Fruit fly (Drosophila melanogaster) whole organism, embryonic: ENCODE results near the gene CG13074.

ENCODE experiments used
- Atf-2 ChIP-seq: fragments of 200-800 bp; sonication (Bioruptor generic); optimal IDR thresholded peaks from 2 replicates; lab custom pipeline; 2016; ENCODE audit warnings: missing biosample characterization, missing genetic modification characterization
- Bteb2 ChIP-seq: fragments of 200-800 bp; sonication (Bioruptor generic); optimal IDR thresholded peaks from 2 replicates; lab custom pipeline; 2016; ENCODE audit warnings: missing biosample characterization, missing genetic modification characterization
- CG13624 ChIP-seq: fragments of 200-800 bp; sonication (Bioruptor generic); optimal IDR thresholded peaks from 2 replicates; lab custom pipeline; 2016; ENCODE audit warnings: missing biosample characterization, missing genetic modification characterization
- CG13894 ChIP-seq: fragments of 200-800 bp; sonication (Bioruptor generic); optimal IDR thresholded peaks from 3 replicates; lab custom pipeline; 2018; ENCODE audit warnings: missing biosample characterization, mild to moderate bottlenecking, missing genetic modification characterization, moderate library complexity
- CG15073 ChIP-seq: fragments of 200-800 bp; sonication (Bioruptor generic); optimal IDR thresholded peaks from 2 replicates; lab custom pipeline; 2016; ENCODE audit warnings: missing biosample characterization, missing genetic modification characterization
- CG1603 ChIP-seq: fragments of 200-800 bp; sonication (Bioruptor generic); optimal IDR thresholded peaks from 2 replicates; lab custom pipeline; 2019; ENCODE audit warnings: missing biosample characterization, mild to moderate bottlenecking, missing genetic modification characterization, moderate library complexity
- CG2116 ChIP-seq: fragments of 200-800 bp; sonication (Bioruptor generic); optimal IDR thresholded peaks from 3 replicates; lab custom pipeline; 2018; ENCODE audit warnings: missing biosample characterization, mild to moderate bottlenecking, missing genetic modification characterization
- CG2678 ChIP-seq: fragments of 200-800 bp; sonication (Bioruptor generic); optimal IDR thresholded peaks from 3 replicates; lab custom pipeline; 2019; ENCODE audit warnings: missing biosample characterization, mild to moderate bottlenecking, missing genetic modification characterization, moderate library complexity
- CG2712 ChIP-seq: fragments of 200-800 bp; optimal IDR thresholded peaks from 3 replicates; lab custom pipeline; 2019; ENCODE audit warnings: missing biosample characterization, mild to moderate bottlenecking, missing genetic modification characterization, moderate library complexity
- CG30431 ChIP-seq: fragments of 200-800 bp; sonication (Bioruptor generic); optimal IDR thresholded peaks from 2 replicates; lab custom pipeline; 2017; ENCODE audit warnings: missing biosample characterization, missing genetic modification characterization
- CG33213 ChIP-seq: fragments of 200-800 bp; sonication (Bioruptor generic); optimal IDR thresholded peaks from 3 replicates; lab custom pipeline; 2016; ENCODE audit warnings: missing biosample characterization, missing genetic modification characterization
- CG34376 ChIP-seq: fragments of 200-800 bp; sonication (Bioruptor generic); optimal IDR thresholded peaks from 2 replicates; lab custom pipeline; 2018; ENCODE audit warnings: missing biosample characterization, mild to moderate bottlenecking, missing genetic modification characterization
- CG6765 ChIP-seq: fragments of 200-800 bp; sonication (Bioruptor generic); optimal IDR thresholded peaks from 3 replicates; lab custom pipeline; 2017; ENCODE audit warnings: missing biosample characterization, mild to moderate bottlenecking, missing genetic modification characterization
- CG7839 ChIP-seq: fragments of 200-800 bp; sonication (Bioruptor generic); optimal IDR thresholded peaks from 3 replicates; lab custom pipeline; 2018; ENCODE audit warnings: missing biosample characterization, mild to moderate bottlenecking, missing genetic modification characterization, moderate library complexity
- CG7928 ChIP-seq: fragments of 200-800 bp; sonication (Bioruptor generic); optimal IDR thresholded peaks from 2 replicates; lab custom pipeline; 2017; ENCODE audit warnings: missing biosample characterization, mild to moderate bottlenecking, missing genetic modification characterization
- CG8290 ChIP-seq, 3 experiments: fragments of 200-800 bp; sonication (Bioruptor generic); optimal IDR thresholded peaks; 2 replicates each; lab custom pipeline; 2016 to 2019; ENCODE audit warnings: missing biosample characterization in 3 of 3, missing genetic modification characterization in 3 of 3, mild to moderate bottlenecking in 2 of 3, moderate library complexity in 1 of 3
- CG8924 ChIP-seq: fragments of 200-800 bp; optimal IDR thresholded peaks from 3 replicates; lab custom pipeline; 2019; ENCODE audit warnings: missing biosample characterization, mild to moderate bottlenecking, missing genetic modification characterization, moderate library complexity
- D19A ChIP-seq: fragments of 200-800 bp; optimal IDR thresholded peaks from 3 replicates; lab custom pipeline; 2019; ENCODE audit warnings: missing biosample characterization, mild to moderate bottlenecking, missing genetic modification characterization, moderate library complexity
- Dad ChIP-seq: fragments of 200-800 bp; sonication (Bioruptor generic); optimal IDR thresholded peaks from 3 replicates; lab custom pipeline; 2016; ENCODE audit warnings: missing biosample characterization, missing genetic modification characterization
- Doc3 ChIP-seq: fragments of 200-800 bp; sonication (Bioruptor generic); IDR thresholded peaks from 3 replicates; pipeline ENCODE4 v1.3.6; 2022; ENCODE audit warnings: missing biosample characterization, missing genetic modification characterization; ENCODE audit not compliant: partially characterized antibody
- Dref ChIP-seq: fragments of 200-800 bp; sonication (Bioruptor generic); IDR thresholded peaks from 2 replicates; pipeline ENCODE4 v1.3.6; 2022; ENCODE audit warnings: missing biosample characterization, missing genetic modification characterization
- E2f2 ChIP-seq: fragments of 200-800 bp; sonication (Bioruptor generic); IDR thresholded peaks from 2 replicates; pipeline ENCODE4 v1.3.6; 2022; ENCODE audit warnings: missing biosample characterization, missing genetic modification characterization
- Ets97D ChIP-seq: fragments of 200-800 bp; sonication (Bioruptor generic); optimal IDR thresholded peaks from 3 replicates; lab custom pipeline; 2016; ENCODE audit warnings: missing biosample characterization, missing genetic modification characterization
- Fer3 ChIP-seq: fragments of 200-800 bp; sonication (Bioruptor generic); optimal IDR thresholded peaks from 2 replicates; lab custom pipeline; 2018; ENCODE audit warnings: missing biosample characterization, mild to moderate bottlenecking, missing genetic modification characterization, moderate library complexity
- H2.0 ChIP-seq: fragments of 200-800 bp; sonication (Bioruptor generic); IDR thresholded peaks from 2 replicates; pipeline ENCODE4 v1.3.6; 2022; ENCODE audit warnings: missing biosample characterization, missing genetic modification characterization
- HLH4C ChIP-seq: fragments of 200-800 bp; sonication (Bioruptor generic); IDR thresholded peaks from 3 replicates; pipeline ENCODE4 v1.3.6; 2022; ENCODE audit warnings: missing biosample characterization, missing genetic modification characterization; ENCODE audit not compliant: partially characterized antibody
- Med ChIP-seq: fragments of 200-800 bp; sonication (Bioruptor generic); peaks from one replicate; lab custom pipeline; 2016; ENCODE audit warnings: missing biosample characterization, missing genetic modification characterization, mild to moderate bottlenecking, inconsistent platforms, moderate library complexity
- Myb ChIP-seq: fragments of 200-800 bp; sonication (Bioruptor generic); optimal IDR thresholded peaks from 2 replicates; lab custom pipeline; 2016; ENCODE audit warnings: missing biosample characterization, missing genetic modification characterization
- Nf-YB ChIP-seq: fragments of 200-800 bp; sonication (Bioruptor generic); optimal IDR thresholded peaks from 3 replicates; lab custom pipeline; 2019; ENCODE audit warnings: missing biosample characterization, mild to moderate bottlenecking, missing genetic modification characterization, moderate library complexity
- Nf-YC ChIP-seq: fragments of 200-800 bp; optimal IDR thresholded peaks from 3 replicates; lab custom pipeline; 2019; ENCODE audit warnings: missing biosample characterization, mild to moderate bottlenecking, missing genetic modification characterization, moderate library complexity
- PHDP ChIP-seq: fragments of 200-800 bp; sonication (Bioruptor generic); optimal IDR thresholded peaks from 3 replicates; lab custom pipeline; 2018; ENCODE audit warnings: missing biosample characterization, mild to moderate bottlenecking, missing genetic modification characterization, moderate library complexity
- Ptx1 ChIP-seq: fragments of 200-800 bp; sonication (Bioruptor generic); IDR thresholded peaks from 2 replicates; pipeline ENCODE4 v1.3.6; 2022; ENCODE audit warnings: missing biosample characterization, missing genetic modification characterization
- Sry-δ ChIP-seq: fragments of 200-800 bp; sonication (Bioruptor generic); optimal IDR thresholded peaks from 2 replicates; lab custom pipeline; 2016; ENCODE audit warnings: missing biosample characterization, missing genetic modification characterization
- Tbp ChIP-seq: fragments of >200 bp; optimal IDR thresholded peaks from 2 replicates; lab custom pipeline; 2018; ENCODE audit warnings: missing biosample characterization, missing genetic modification characterization
- ato ChIP-seq: fragments of 200-800 bp; sonication (Bioruptor generic); IDR thresholded peaks from 2 replicates; pipeline ENCODE4 v1.3.6; 2022; ENCODE audit warnings: missing biosample characterization, missing genetic modification characterization; ENCODE audit not compliant: partially characterized antibody
- chif ChIP-seq, 2 experiments: fragments of 200-800 bp; sonication (Bioruptor generic); optimal IDR thresholded peaks; 3 replicates each; lab custom pipeline; 2016; ENCODE audit warnings: missing biosample characterization in 2 of 2, missing genetic modification characterization in 2 of 2
- ci ChIP-seq: fragments of 200-800 bp; sonication (Bioruptor generic); IDR thresholded peaks from 3 replicates; pipeline ENCODE4 v1.3.6; 2022; ENCODE audit warnings: missing biosample characterization, missing genetic modification characterization
- dmrt99B ChIP-seq: fragments of 200-800 bp; sonication (Bioruptor generic); optimal IDR thresholded peaks from 2 replicates; lab custom pipeline; 2018; ENCODE audit warnings: missing biosample characterization, mild to moderate bottlenecking, missing genetic modification characterization, moderate library complexity
- gfzf ChIP-seq: fragments of 200-800 bp; sonication (Bioruptor generic); optimal IDR thresholded peaks from 2 replicates; lab custom pipeline; 2016; ENCODE audit warnings: missing biosample characterization, mild to moderate bottlenecking, missing genetic modification characterization, moderate library complexity
- ham ChIP-seq: fragments of 200-800 bp; sonication (Bioruptor generic); IDR thresholded peaks from 2 replicates; pipeline ENCODE4 v1.3.6; 2022; ENCODE audit warnings: missing biosample characterization, missing genetic modification characterization
- mld ChIP-seq: fragments of 200-800 bp; sonication (Bioruptor generic); IDR thresholded peaks from 3 replicates; pipeline ENCODE4 v1.3.6; 2022; ENCODE audit warnings: missing biosample characterization, missing genetic modification characterization; ENCODE audit not compliant: partially characterized antibody
- p53 ChIP-seq: fragments of 200-800 bp; sonication (Bioruptor generic); optimal IDR thresholded peaks from 2 replicates; lab custom pipeline; 2016; ENCODE audit warnings: missing biosample characterization, missing genetic modification characterization
- pfk ChIP-seq: fragments of 200-800 bp; sonication (Bioruptor generic); optimal IDR thresholded peaks from 2 replicates; lab custom pipeline; 2018; ENCODE audit warnings: missing biosample characterization, mild to moderate bottlenecking, missing genetic modification characterization, moderate library complexity
- pita ChIP-seq: fragments of 200-800 bp; sonication (Bioruptor generic); optimal IDR thresholded peaks from 2 replicates; lab custom pipeline; 2017; ENCODE audit warnings: missing biosample characterization, mild to moderate bottlenecking, missing genetic modification characterization
- pros ChIP-seq: fragments of 200-800 bp; sonication (Bioruptor generic); optimal IDR thresholded peaks from 3 replicates; lab custom pipeline; 2019; ENCODE audit warnings: missing biosample characterization, mild to moderate bottlenecking, missing genetic modification characterization, moderate library complexity
- pum ChIP-seq: fragments of 200-800 bp; sonication (Bioruptor generic); optimal IDR thresholded peaks from 2 replicates; lab custom pipeline; 2016; ENCODE audit warnings: missing biosample characterization, missing genetic modification characterization
- sima ChIP-seq: fragments of 200-800 bp; sonication (Bioruptor generic); optimal IDR thresholded peaks from 2 replicates; lab custom pipeline; 2016; ENCODE audit warnings: missing biosample characterization, missing genetic modification characterization
- trem ChIP-seq: fragments of 200-800 bp; optimal IDR thresholded peaks from 3 replicates; lab custom pipeline; 2019; ENCODE audit warnings: missing biosample characterization, mild to moderate bottlenecking, missing genetic modification characterization, moderate library complexity
- ttk ChIP-seq: fragments of 200-800 bp; sonication (Bioruptor generic); IDR thresholded peaks from 2 replicates; pipeline ENCODE4 v2.1.2; 2022; ENCODE audit warnings: missing biosample characterization, missing genetic modification characterization
- unc-4 ChIP-seq: fragments of 200-800 bp; sonication (Bioruptor generic); IDR thresholded peaks from 2 replicates; pipeline ENCODE4 v1.3.6; 2022; ENCODE audit warnings: missing biosample characterization, missing genetic modification characterization; ENCODE audit not compliant: partially characterized antibody

Gene CG13074

DNA sequence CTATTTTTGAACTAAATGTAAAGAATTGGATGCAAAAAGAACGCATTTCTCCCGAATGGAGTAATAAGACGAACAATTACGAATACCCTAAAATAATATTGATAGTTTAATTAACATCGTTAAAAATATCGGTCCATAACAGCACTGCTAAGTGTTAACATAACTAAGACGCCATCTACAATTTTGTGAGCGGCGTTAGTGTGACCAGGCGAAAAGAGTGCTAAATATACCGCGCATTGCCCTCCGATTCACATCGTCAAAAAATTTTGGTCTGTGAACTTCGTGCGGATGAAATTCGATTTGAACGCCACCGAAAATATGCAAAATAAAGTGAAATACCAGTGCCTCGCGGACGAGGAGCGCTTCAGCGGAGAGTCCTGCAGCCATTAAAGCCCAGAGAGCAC lies 45.6 kb downstream of the CG13074 start, which contains the start of gene Mbs (continued):
- TF ChIP-seq dmrt99B (tag; lab: Kevin White, UChicago) (no peak), Doc3 (GFP tag; lab: Robert Waterston, UW) (peak; percentile 37; the same call in 2 of the 3 replicates), CG2678 (peak; percentile 1), trem (tag; lab: Kevin White, UChicago) (peak; percentile 37), Med (GFP tag; lab: Kevin White, UChicago) (peak; percentile 85), ato (GFP tag; lab: Robert Waterston, UW) (0 out of 2 replicates have a peak, but pooled peaks have one; percentile 23), pros (no peak), Tbp (GFP tag; lab: Kevin White, UChicago) (no peak), gfzf (GFP tag; lab: Kevin White, UChicago) (peak; percentile 86), CG8924 (peak; percentile 5), CG15073 (GFP tag; lab: Kevin White, UChicago) (no peak), Dref (GFP tag; lab: Robert Waterston, UW) (peak; percentile 41), CG2712 (tag; lab: Kevin White, UChicago) (peak; percentile 29), Myb (no peak), Bteb2 (no peak), mld (peak; percentile 65; the same call in 1 of the 3 replicates), D19A (tag; lab: Kevin White, UChicago) (peak; percentile 6), Atf-2 (GFP tag; lab: Kevin White, UChicago) (no peak), CG7839 (tag; lab: Kevin White, UChicago) (peak; percentile 10), pfk (peak; percentile 32), Ptx1 (GFP tag; lab: Robert Waterston, UW) (peak; percentile 20; the same call in 1 of the 2 replicates), CG33213 (GFP tag; lab: Kevin White, UChicago) (peak; percentile 51), p53 (GFP tag; lab: Kevin White, UChicago) (no peak), Ets97D (GFP tag; lab: Kevin White, UChicago) (peak; percentile 27), CG6765 (GFP tag; lab: Kevin White, UChicago) (peak; percentile 55), CG1603 (tag; lab: Kevin White, UChicago) (peak; percentile 72), Nf-YB (GFP tag; lab: Kevin White, UChicago) (peak; percentile 22), CG13894 (tag; lab: Kevin White, UChicago) (peak; percentile 47), Sry-δ (GFP tag; lab: Kevin White, UChicago) (peak; percentile 49), E2f2 (GFP tag; lab: Robert Waterston, UW) (peak; percentile 55), ttk (GFP tag; lab: Robert Waterston, UW) (0 out of 2 replicates have a peak, but pooled peaks have one; percentile 6), CG7928 (no peak), Fer3 (peak; percentile 33), ci (peak; percentile 62; the same call in 2 of the 3 replicates)

DNA sequence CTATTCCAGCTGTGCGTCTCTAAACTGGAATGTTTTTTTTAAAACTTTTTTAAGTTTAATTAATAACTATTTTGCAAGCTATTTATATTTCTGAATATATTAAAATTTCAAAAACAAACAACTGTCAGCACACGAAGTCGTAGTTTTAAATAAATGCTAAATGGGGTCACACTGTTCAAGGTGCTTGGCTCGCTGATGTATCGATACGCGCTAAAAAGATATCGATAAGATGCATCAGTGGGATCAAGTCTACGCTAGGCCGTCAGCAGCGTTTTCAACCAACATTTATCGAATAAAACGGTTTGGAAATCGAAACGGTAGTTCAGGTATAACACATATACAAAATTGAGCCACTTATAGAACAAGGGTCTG lies 46.4 kb downstream of the CG13074 start, which contains the start of gene Diap1:
Gene Diap1 (minus strand): TSS at position 148 of the 372 bp plus-strand sequence.
- TF ChIP-seq unc-4 (GFP tag; lab: Robert Waterston, UW) (peak; percentile 88), Ptx1 (GFP tag; lab: Robert Waterston, UW) (no peak), PHDP (tag; lab: Kevin White, UChicago) (no peak), H2.0 (GFP tag; lab: Robert Waterston, UW) (no peak), sima (GFP tag; lab: Kevin White, UChicago) (no peak), ham (GFP tag; lab: Robert Waterston, UW) (no peak), CG30431 (GFP tag; lab: Kevin White, UChicago) (no peak), CG2712 (tag; lab: Kevin White, UChicago) (peak; percentile 18), CG13624 (GFP tag; lab: Kevin White, UChicago) (peak; percentile 50), Nf-YC (tag; lab: Kevin White, UChicago) (no peak), CG2116 (GFP tag; lab: Kevin White, UChicago) (peak; percentile 95), chif (GFP tag; optimal IDR thresholded peaks at IDR 0.05; lab: Kevin White, UChicago) (peak in 1 of 2 experiments; percentile 10), Dad (GFP tag; lab: Kevin White, UChicago) (peak; percentile 0), pita (GFP tag; lab: Kevin White, UChicago) (peak; percentile 87), CG8290 (GFP tag; optimal IDR thresholded peaks at IDR 0.05; lab: Kevin White, UChicago) (peak; percentile 72), CG8290 (tag; optimal IDR thresholded peaks at IDR 0.05; lab: Kevin White, UChicago) (peak in 1 of 2 experiments; percentile 59), CG34376 (GFP tag; lab: Kevin White, UChicago) (no peak), HLH4C (GFP tag; lab: Robert Waterston, UW) (peak; percentile 91), Ets97D (GFP tag; lab: Kevin White, UChicago) (peak; percentile 90), pum (no peak)
